Worm (Caenorhabditis elegans) whole organism, young adult: ENCODE data around the gene acd-4.

Experiments
- C06A6.2 ChIP-seq: fragments of 200-800 bp; sonication (Bioruptor generic); conservative IDR thresholded peaks from 2 replicates; pipeline ENCODE4 v1.3.6; 2022; ENCODE audit warnings: missing genetic modification characterization, missing compliant biosample characterization
- D2030.7 ChIP-seq: fragments of 200-800 bp; sonication (Bioruptor generic); IDR thresholded peaks from 2 replicates; pipeline ENCODE4 v1.3.6; 2022; ENCODE audit warnings: missing genetic modification reagents, missing genetic modification characterization, missing compliant biosample characterization
- F10E7.11 ChIP-seq: sonication (generic microtip); optimal IDR thresholded peaks from 2 replicates; lab custom pipeline; 2017; ENCODE audit warnings: mild to moderate bottlenecking, missing genetic modification characterization, moderate library complexity, missing compliant biosample characterization
- F23B12.7 ChIP-seq: sonication (generic microtip); optimal IDR thresholded peaks from 2 replicates; lab custom pipeline; 2017; ENCODE audit warnings: missing genetic modification characterization, mild to moderate bottlenecking, missing compliant biosample characterization, antibody characterized with exemption, moderate library complexity; ENCODE audit not compliant: insufficient read depth
- Y56A3A.18 ChIP-seq: fragments of 200-800 bp; sonication (Bioruptor generic); IDR thresholded peaks from 2 replicates; pipeline ENCODE4 v1.3.6; 2022; ENCODE audit warnings: missing genetic modification reagents, missing genetic modification characterization, missing compliant biosample characterization
- Y79H2A.3 ChIP-seq: fragments of 200-800 bp; sonication (Bioruptor generic); conservative IDR thresholded peaks from 2 replicates; pipeline ENCODE4 v1.3.6; 2022; ENCODE audit warnings: missing genetic modification reagents, missing genetic modification characterization, missing compliant biosample characterization
- Y95B8A.8 ChIP-seq: fragments of 200-800 bp; sonication (Bioruptor generic); IDR thresholded peaks from 2 replicates; pipeline ENCODE4 v1.3.6; 2022; ENCODE audit warnings: missing genetic modification reagents, missing genetic modification characterization, missing compliant biosample characterization
- akir-1 ChIP-seq: fragments of 200-800 bp; sonication (Bioruptor generic); optimal IDR thresholded peaks from 2 replicates; lab custom pipeline; 2018; ENCODE audit warnings: mild to moderate bottlenecking, missing genetic modification characterization, moderate library complexity, missing compliant biosample characterization
- athp-1 ChIP-seq: sonication (generic microtip); optimal IDR thresholded peaks from 2 replicates; lab custom pipeline; 2017; ENCODE audit warnings: mild to moderate bottlenecking, missing genetic modification characterization, missing compliant biosample characterization
- attf-6 ChIP-seq: fragments of 200-800 bp; sonication (Bioruptor generic); IDR thresholded peaks from 2 replicates; pipeline ENCODE4 v1.3.6; 2022; ENCODE audit warnings: missing genetic modification reagents, missing genetic modification characterization, missing compliant biosample characterization
- bed-2 ChIP-seq: fragments of 200-800 bp; sonication (Bioruptor generic); IDR thresholded peaks from 2 replicates; pipeline ENCODE4 v1.3.6; 2022; ENCODE audit warnings: missing genetic modification reagents, missing genetic modification characterization, missing compliant biosample characterization
- dpl-1 ChIP-seq: fragments of 150-350 bp; optimal IDR thresholded peaks from 2 replicates; lab custom pipeline; 2014; ENCODE audit warnings: missing biosample characterization, missing genetic modification reagents, missing genetic modification characterization
- egl-18 ChIP-seq: fragments of 200-800 bp; sonication (Bioruptor generic); IDR thresholded peaks from 2 replicates; pipeline ENCODE4 v1.3.6; 2022; ENCODE audit warnings: missing genetic modification reagents, missing genetic modification characterization, missing compliant biosample characterization
- egrh-3 ChIP-seq: fragments of 200-800 bp; sonication (Bioruptor generic); IDR thresholded peaks from 2 replicates; pipeline ENCODE4 v1.3.6; 2022; ENCODE audit warnings: missing genetic modification reagents, missing genetic modification characterization, missing compliant biosample characterization
- ets-4 ChIP-seq: fragments of 200-800 bp; sonication (Bioruptor generic); optimal IDR thresholded peaks from 2 replicates; lab custom pipeline; 2018; ENCODE audit warnings: mild to moderate bottlenecking, missing genetic modification characterization, missing compliant biosample characterization
- fkh-3 ChIP-seq: sonication (generic microtip); optimal IDR thresholded peaks from 2 replicates; lab custom pipeline; 2016; ENCODE audit warnings: mild to moderate bottlenecking, missing genetic modification characterization, missing compliant biosample characterization
- lag-1 ChIP-seq: fragments of 200-800 bp; sonication (Bioruptor generic); IDR thresholded peaks from 2 replicates; pipeline ENCODE4 v1.3.6; 2022; ENCODE audit warnings: missing genetic modification reagents, missing genetic modification characterization, missing compliant biosample characterization
- let-607 ChIP-seq, 2 experiments: fragments of 200-800 bp in 1 of 2; sonication (Bioruptor generic) in 1 of 2; sonication (generic microtip) in 1 of 2; optimal IDR thresholded peaks; 2 replicates each; lab custom pipeline; 2016 to 2018; ENCODE audit warnings: mild to moderate bottlenecking in 2 of 2, missing compliant biosample characterization in 2 of 2, missing genetic modification characterization in 2 of 2, moderate library complexity in 2 of 2, missing genotype in 1 of 2
- lin-35 ChIP-seq, 3 experiments: fragments of 150-350 bp in 2 of 3; sonication (generic microtip) in 1 of 3; optimal IDR thresholded peaks; 2 replicates each; lab custom pipeline; 2014 to 2018; ENCODE audit warnings: missing biosample characterization in 3 of 3, missing genetic modification characterization in 3 of 3, missing genetic modification reagents in 3 of 3
- lin-54 ChIP-seq: fragments of 200-800 bp; sonication (Bioruptor generic); optimal IDR thresholded peaks from 2 replicates; lab custom pipeline; 2018; ENCODE audit warnings: mild to moderate bottlenecking, missing genetic modification characterization, missing compliant biosample characterization
- lir-1 ChIP-seq: fragments of 200-800 bp; sonication (Bioruptor generic); conservative IDR thresholded peaks from 2 replicates; pipeline ENCODE4 v1.3.6; 2022; ENCODE audit warnings: missing genetic modification reagents, missing genetic modification characterization, missing compliant biosample characterization
- madf-10 ChIP-seq: sonication (generic microtip); optimal IDR thresholded peaks from 2 replicates; lab custom pipeline; 2016; ENCODE audit warnings: mild to moderate bottlenecking, missing genetic modification characterization, missing compliant biosample characterization
- madf-6 ChIP-seq: fragments of 200-800 bp; sonication (Bioruptor generic); IDR thresholded peaks from 2 replicates; pipeline ENCODE4 v1.3.6; 2022; ENCODE audit warnings: missing genetic modification reagents, missing genetic modification characterization, missing compliant biosample characterization
- mes-4 ChIP-seq: sonication (generic microtip); optimal IDR thresholded peaks from 2 replicates; lab custom pipeline; 2016; ENCODE audit warnings: missing genotype, missing genetic modification characterization, missing compliant biosample characterization
- mxl-1 ChIP-seq: sonication (generic microtip); optimal IDR thresholded peaks from 2 replicates; lab custom pipeline; 2016; ENCODE audit warnings: missing genetic modification characterization, missing compliant biosample characterization
- nfya-2 ChIP-seq: fragments of 200-800 bp; sonication (Bioruptor generic); IDR thresholded peaks from 2 replicates; pipeline ENCODE4 v1.3.6; 2022; ENCODE audit warnings: missing genetic modification reagents, missing genetic modification characterization, missing compliant biosample characterization
- nfyb-1 ChIP-seq: fragments of 200-800 bp; sonication (Bioruptor generic); IDR thresholded peaks from 2 replicates; pipeline ENCODE4 v1.3.6; 2022; ENCODE audit warnings: missing genetic modification reagents, missing genetic modification characterization, missing compliant biosample characterization
- nhr-80 ChIP-seq: sonication (generic microtip); optimal IDR thresholded peaks from 2 replicates; lab custom pipeline; 2016; ENCODE audit warnings: missing genetic modification characterization, missing compliant biosample characterization
- repo-1 ChIP-seq: sonication (generic microtip); optimal IDR thresholded peaks from 2 replicates; lab custom pipeline; 2017; ENCODE audit warnings: mild to moderate bottlenecking, missing genetic modification characterization, missing compliant biosample characterization
- rpc-1 ChIP-seq, 2 experiments: fragments of 150-350 bp in 1 of 2; sonication (generic microtip) in 1 of 2; optimal IDR thresholded peaks; 2 replicates each; lab custom pipeline; 2014 to 2018; ENCODE audit warnings: missing biosample characterization in 1 of 2, missing genetic modification characterization in 1 of 2, missing genetic modification reagents in 1 of 2, missing genotype in 1 of 2
- snpc-4 ChIP-seq, 5 experiments: fragments of 150-350 bp in 1 of 5; sonication (generic microtip) in 4 of 5; optimal IDR thresholded peaks; 2 replicates each; lab custom pipeline; 2014 to 2018; ENCODE audit warnings: missing genetic modification characterization in 5 of 5, missing biosample characterization in 3 of 5, antibody characterized with exemption in 2 of 5, mild to moderate bottlenecking in 2 of 5, missing compliant biosample characterization in 2 of 5, missing genotype in 2 of 5, moderate library complexity in 2 of 5, missing genetic modification reagents in 1 of 5
- ztf-18 ChIP-seq: sonication (generic microtip); optimal IDR thresholded peaks from 2 replicates; lab custom pipeline; 2016; ENCODE audit warnings: missing genotype, mild to moderate bottlenecking, missing genetic modification characterization, missing compliant biosample characterization
- ztf-28 ChIP-seq: fragments of 200-800 bp; sonication (Bioruptor generic); IDR thresholded peaks from 2 replicates; pipeline ENCODE4 v1.3.6; 2022; ENCODE audit warnings: missing genetic modification reagents, missing genetic modification characterization, missing compliant biosample characterization

Gene acd-4

ce11 chrV:8673498-8673897 lies 35.5 kb downstream of the acd-4 start, which contains the start of gene ZC190.5:
Gene ZC190.5, minus strand, starts transcription at chrV:8673598.
- TF ChIP-seq akir-1 = no peak
- TF ChIP-seq let-607 (tag; optimal IDR thresholded peaks at IDR 0.05; lab: Kevin White, UChicago) = no peak
- no peak for TF ChIP-seq ztf-18
- TF ChIP-seq F10E7.11 = no peak
- TF ChIP-seq fkh-3 (tag; lab: Kevin White, UChicago) = no peak
- no peak for TF ChIP-seq athp-1 (tag; lab: Kevin White, UChicago)
- no peak for TF ChIP-seq repo-1 (tag; lab: Kevin White, UChicago)

- TF ChIP-seq snpc-4 (GFP tag; optimal IDR thresholded peaks at IDR 0.05; lab: Kevin White, UChicago) (no peak), snpc-4 (tag; optimal IDR thresholded peaks at IDR 0.05; lab: Kevin White, UChicago) (no peak), Y56A3A.18 (no peak), fkh-3 (tag; lab: Kevin White, UChicago) (no peak), F23B12.7 (no peak), D2030.7 (GFP tag; lab: Robert Waterston, UW) (no peak), lin-35 (GFP tag; optimal IDR thresholded peaks at IDR 0.05; lab: Kevin White, UChicago) (no peak), ets-4 (GFP tag; lab: Kevin White, UChicago) (no peak), mes-4 (no peak), madf-6 (GFP tag; lab: Robert Waterston, UW) (no peak), lir-1 (GFP tag; lab: Robert Waterston, UW) (no peak), attf-6 (no peak), C06A6.2 (GFP tag; lab: Robert Waterston, UW) (no peak), madf-10 (tag; lab: Kevin White, UChicago) (no peak), Y79H2A.3 (no peak), bed-2 (no peak), rpc-1 (optimal IDR thresholded peaks at IDR 0.05; lab: Kevin White, UChicago) (no peak), rpc-1 (tag; optimal IDR thresholded peaks at IDR 0.05; lab: Kevin White, UChicago) (no peak)
- TF ChIP-seq, all 124 proteins: peak for 0
Observed at ce11 chrV:8677193-8677592, 39.2 kb downstream of the acd-4 start, which contains the start of gene ZC190.6. Gene ZC190.6, minus strand, starts transcription at chrV:8677293.

ce11 chrV:8681050-8681449 lies 43.0 kb downstream of the acd-4 start, which contains the start of gene ZC190.2:
Gene ZC190.2, plus strand, starts transcription at chrV:8681350.
- no peak for TF ChIP-seq madf-10 (tag; lab: Kevin White, UChicago)
- TF ChIP-seq nfyb-1 (GFP tag; lab: Robert Waterston, UW) = no peak
- no peak for TF ChIP-seq egl-18 (GFP tag; lab: Robert Waterston, UW)
- no peak for TF ChIP-seq Y95B8A.8 (GFP tag; lab: Robert Waterston, UW)
- no peak for TF ChIP-seq egrh-3 (GFP tag; lab: Robert Waterston, UW)
- TF ChIP-seq nfya-2 (GFP tag; lab: Robert Waterston, UW) = no peak
- TF ChIP-seq ztf-28 (GFP tag; lab: Robert Waterston, UW) = no peak
- no peak for TF ChIP-seq lag-1 (GFP tag; lab: Robert Waterston, UW)
- TF ChIP-seq mes-4 = no peak

ce11 chrV:8682719-8683118 lies 44.7 kb downstream of the acd-4 start, which contains the start of gene cln-3.3:
Gene cln-3.3, plus strand, starts transcription at chrV:8683052.
- TF ChIP-seq lin-54 (no peak), dpl-1 (GFP tag; lab: Kevin White, UChicago) (no peak), nhr-80 (tag; lab: Kevin White, UChicago) (peak; percentile 44), mxl-1 (tag; lab: Kevin White, UChicago) (no peak)
